Fruit fly (Drosophila melanogaster): ENCODE data around the gene EMC2A.

EMC2A gene

DNA sequence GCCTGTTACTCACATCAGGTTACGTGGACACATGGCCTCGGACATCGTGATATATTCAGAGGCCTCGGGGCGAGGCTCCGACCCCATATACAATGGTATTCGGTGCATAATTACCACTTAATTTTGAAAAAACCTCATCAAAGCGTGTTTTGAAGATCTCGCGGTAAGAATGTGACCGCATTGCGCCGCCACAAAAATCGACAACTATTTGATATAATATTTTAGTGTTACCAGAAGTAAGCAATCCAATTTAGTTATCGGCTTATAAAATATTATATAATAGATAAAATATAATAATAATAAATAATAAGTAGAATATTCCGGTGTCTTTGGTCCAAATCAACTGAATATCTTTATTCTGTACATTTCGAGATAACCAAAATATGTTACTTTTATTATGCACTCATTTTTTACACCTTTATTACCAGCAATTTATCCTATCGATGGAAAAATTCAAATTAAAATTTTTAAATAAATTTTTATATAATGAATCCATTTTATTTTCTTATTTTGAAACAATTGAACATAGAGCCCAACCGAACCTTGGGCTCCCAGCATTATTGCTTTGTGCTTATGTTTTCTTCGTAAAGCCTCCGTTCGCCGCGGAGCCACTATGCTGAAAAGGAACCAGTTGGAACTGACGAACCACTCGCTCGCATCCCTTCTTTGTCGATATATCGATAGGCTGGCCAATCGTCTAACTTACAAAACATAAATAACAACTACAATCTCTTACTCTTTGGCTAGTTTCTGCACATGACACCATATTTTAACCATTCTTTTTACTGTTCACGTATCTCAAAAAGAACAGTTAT is 44.3 kb upstream of the EMC2A start, which contains the start of the genes CG18213 and Trm7-32 (continued):
- no peak for TF ChIP-seq slou (GFP tag; optimal IDR thresholded peaks at IDR 0.05)
- TF ChIP-seq Nf-YA (GFP tag; IDR thresholded peaks at IDR 0.05), result no peak
- peak; percentile 48 for TF ChIP-seq CG14710 (tag; optimal IDR thresholded peaks at IDR 0.05)
- no peak for TF ChIP-seq HmgD (GFP tag; optimal IDR thresholded peaks at IDR 0.05)
- no peak for TF ChIP-seq vfl (GFP tag; optimal IDR thresholded peaks at IDR 0.05)
- TF ChIP-seq lmd (GFP tag; IDR thresholded peaks at IDR 0.05), result no peak; the same call in 1 of the 2 replicates
- TF ChIP-seq Xrp1 (GFP tag; IDR thresholded peaks at IDR 0.05), result peak; percentile 18; the same call in 1 of the 2 replicates
- peak; percentile 72 for TF ChIP-seq MESR4 (GFP tag; optimal IDR thresholded peaks at IDR 0.05)
- TF ChIP-seq sens (GFP tag), result peak; percentile 73
- TF ChIP-seq CG14050 (GFP tag; IDR thresholded peaks at IDR 0.05), result no peak
- TF ChIP-seq Optix (GFP tag; IDR thresholded peaks at IDR 0.05), result no peak
- peak; percentile 1 for TF ChIP-seq CG10543 (GFP tag; optimal IDR thresholded peaks at IDR 0.05)
- TF ChIP-seq Sry-β (GFP tag; optimal IDR thresholded peaks at IDR 0.05), result peak; percentile 58
- peak; percentile 66 for TF ChIP-seq trem (tag; optimal IDR thresholded peaks at IDR 0.05)
- no peak for TF ChIP-seq CG10565 (GFP tag; optimal IDR thresholded peaks at IDR 0.05)
- TF ChIP-seq Mes4 (GFP tag; optimal IDR thresholded peaks at IDR 0.05), result no peak
- no peak for TF ChIP-seq CG8089 (GFP tag; optimal IDR thresholded peaks at IDR 0.05)
- no peak for TF ChIP-seq CG16815 (GFP tag; optimal IDR thresholded peaks at IDR 0.05)
- TF ChIP-seq shn (GFP tag; optimal IDR thresholded peaks at IDR 0.05), result no peak
- TF ChIP-seq CG11695 (GFP tag; IDR thresholded peaks at IDR 0.05), result no peak
- TF ChIP-seq CG9876 (GFP tag; optimal IDR thresholded peaks at IDR 0.05), result peak; percentile 15
- TF ChIP-seq CG12391 (tag; optimal IDR thresholded peaks at IDR 0.05), result peak; percentile 49
- no peak for TF ChIP-seq CG15696 (tag; optimal IDR thresholded peaks at IDR 0.05)
- TF ChIP-seq CG34224 (GFP tag; IDR thresholded peaks at IDR 0.05; ENCODE audit: partially characterized antibody), result peak; percentile 71
- TF ChIP-seq sima (GFP tag; optimal IDR thresholded peaks at IDR 0.05), result no peak
- no peak for TF ChIP-seq CG10321 (GFP tag; IDR thresholded peaks at IDR 0.05)
- no peak for TF ChIP-seq CG17612 (GFP tag; IDR thresholded peaks at IDR 0.05)
- no peak for TF ChIP-seq disco-r (GFP tag; optimal IDR thresholded peaks at IDR 0.05)
- no peak for TF ChIP-seq pum (GFP tag; optimal IDR thresholded peaks at IDR 0.05)
- no peak for TF ChIP-seq ssp (GFP tag; IDR thresholded peaks at IDR 0.05)
- TF ChIP-seq jing (GFP tag; optimal IDR thresholded peaks at IDR 0.05), result no peak
- TF ChIP-seq E2f2 (GFP tag; IDR thresholded peaks at IDR 0.05), result peak; percentile 80
- no peak for TF ChIP-seq CG9727 (GFP tag; optimal IDR thresholded peaks at IDR 0.05)
- no peak for TF ChIP-seq Taf1 (GFP tag; IDR thresholded peaks at IDR 0.05)
- no peak for TF ChIP-seq Atf3 (GFP tag; optimal IDR thresholded peaks at IDR 0.05)
- TF ChIP-seq CG4854 (GFP tag; optimal IDR thresholded peaks at IDR 0.05), result no peak
- TF ChIP-seq gcm2 (GFP tag; optimal IDR thresholded peaks at IDR 0.05), result no peak
- TF ChIP-seq NC2β (GFP tag; optimal IDR thresholded peaks at IDR 0.05), result no peak
- no peak for TF ChIP-seq en (GFP tag; optimal IDR thresholded peaks at IDR 0.05)
- no peak for TF ChIP-seq seq (GFP tag; IDR thresholded peaks at IDR 0.05)
- TF ChIP-seq Doc3 (GFP tag; IDR thresholded peaks at IDR 0.05; ENCODE audit: partially characterized antibody), result peak; percentile 76
- TF ChIP-seq zen2 (GFP tag; IDR thresholded peaks at IDR 0.05; ENCODE audit: partially characterized antibody), result peak; percentile 69
- TF ChIP-seq crol (GFP tag; IDR thresholded peaks at IDR 0.05), result no peak
- TF ChIP-seq sd (tag; optimal IDR thresholded peaks at IDR 0.05), result no peak
- no peak for TF ChIP-seq crp (GFP tag; optimal IDR thresholded peaks at IDR 0.05)
- no peak for TF ChIP-seq CG8765 (GFP tag; IDR thresholded peaks at IDR 0.05)
- TF ChIP-seq h (optimal IDR thresholded peaks at IDR 0.05), result no peak
- peak; percentile 18 for TF ChIP-seq CG13624 (GFP tag; optimal IDR thresholded peaks at IDR 0.05)
- TF ChIP-seq CG1792 (GFP tag; optimal IDR thresholded peaks at IDR 0.05), result no peak
- TF ChIP-seq CG11696 (GFP tag; IDR thresholded peaks at IDR 0.05), result no peak
- TF ChIP-seq CG10147 (GFP tag; optimal IDR thresholded peaks at IDR 0.05), result no peak
